Fruit fly (Drosophila melanogaster) whole organism, pupa: ENCODE data around the gene AMPKalpha.

Experiments
- CG12605 ChIP-seq: fragments of 200-800 bp; sonication (Bioruptor generic); IDR thresholded peaks from 2 replicates; pipeline ENCODE4 v1.3.6; 2022; ENCODE audit warnings: missing biosample characterization, missing genetic modification characterization
- CG15710 ChIP-seq: fragments of 200-800 bp; sonication (Bioruptor generic); optimal IDR thresholded peaks from 2 replicates; lab custom pipeline; 2018; ENCODE audit warnings: missing biosample characterization, mild to moderate bottlenecking, missing genetic modification characterization, moderate library complexity
- CG4496 ChIP-seq: fragments of 200-800 bp; sonication (Bioruptor generic); IDR thresholded peaks from 3 replicates; pipeline ENCODE4 v1.3.6; 2022; ENCODE audit warnings: missing biosample characterization, missing genetic modification characterization
- CG9948 ChIP-seq: fragments of 200-800 bp; sonication (Bioruptor generic); optimal IDR thresholded peaks from 2 replicates; lab custom pipeline; 2018; ENCODE audit warnings: missing biosample characterization, mild to moderate bottlenecking, missing genetic modification characterization, moderate library complexity
- Ets98B ChIP-seq: fragments of 200-800 bp; sonication (Bioruptor generic); IDR thresholded peaks from 2 replicates; pipeline ENCODE4 v1.3.6; 2022; ENCODE audit warnings: missing biosample characterization, missing genetic modification characterization
- Pif1A ChIP-seq: fragments of 200-800 bp; sonication (Bioruptor generic); optimal IDR thresholded peaks from 3 replicates; lab custom pipeline; 2016; ENCODE audit warnings: missing biosample characterization, missing genetic modification characterization
- Pif1B ChIP-seq: fragments of 200-800 bp; sonication (Bioruptor generic); optimal IDR thresholded peaks from 3 replicates; lab custom pipeline; 2016; ENCODE audit warnings: missing biosample characterization, missing genetic modification characterization

dm6 chrX:1380350-1381060 lies 5.2 kb downstream of the AMPKalpha start, which contains the start of the genes CG3719 and CG32813:
- TF ChIP-seq Ets98B (no peak), Pif1A (no peak), CG4496 (GFP tag; lab: Robert Waterston, UW) (peak; percentile 44; the same call in 2 of the 3 replicates), CG15710 (tag; lab: Kevin White, UChicago) (no peak), CG12605 (no peak), CG9948 (tag; lab: Kevin White, UChicago) (no peak), Pif1B (GFP tag; lab: Kevin White, UChicago) (no peak)
